Worm (Caenorhabditis elegans) whole organism, L1 larva: Measurements from ENCODE around the gene E02C12.8.

Experiments
- C04F5.9 ChIP-seq: sonication (generic microtip); optimal IDR thresholded peaks from 2 replicates; lab custom pipeline; 2016; ENCODE audit warnings: missing genetic modification characterization, missing compliant biosample characterization
- C16A3.4 ChIP-seq: fragments of 150-350 bp; optimal IDR thresholded peaks from 2 replicates; lab custom pipeline; 2014; ENCODE audit warnings: missing biosample characterization, missing genetic modification characterization
- C34B4.2 ChIP-seq: sonication (generic microtip); optimal IDR thresholded peaks from 2 replicates; lab custom pipeline; 2017; ENCODE audit warnings: mild to moderate bottlenecking, missing genetic modification characterization, missing compliant biosample characterization
- F16B12.6 ChIP-seq: fragments of 150-350 bp; optimal IDR thresholded peaks from 2 replicates; lab custom pipeline; 2014; ENCODE audit warnings: missing biosample characterization, missing genetic modification characterization
- Y116A8C.19 ChIP-seq: sonication (generic microtip); optimal IDR thresholded peaks from 2 replicates; lab custom pipeline; 2016; ENCODE audit warnings: missing compliant biosample characterization, missing genetic modification characterization, borderline replicate concordance
- aha-1 ChIP-seq: fragments of 150-350 bp; optimal IDR thresholded peaks from 2 replicates; lab custom pipeline; 2014; ENCODE audit warnings: missing biosample characterization, missing genetic modification characterization
- blmp-1 ChIP-seq: fragments of 150-350 bp; optimal IDR thresholded peaks from 2 replicates; lab custom pipeline; 2014; ENCODE audit warnings: missing biosample characterization, missing genetic modification characterization
- ceh-63 ChIP-seq: fragments of 200-800 bp; sonication (Bioruptor generic); optimal IDR thresholded peaks from 2 replicates; lab custom pipeline; 2018; ENCODE audit warnings: mild to moderate bottlenecking, missing genetic modification characterization, missing compliant biosample characterization
- dpl-1 ChIP-seq, 3 experiments: fragments of 150-350 bp in 2 of 3; sonication (generic microtip) in 1 of 3; optimal IDR thresholded peaks; 2 replicates each; lab custom pipeline; 2014 to 2017; ENCODE audit warnings: missing biosample characterization in 3 of 3, missing genetic modification characterization in 3 of 3, missing genetic modification reagents in 3 of 3
- dsc-1 ChIP-seq: sonication (generic microtip); optimal IDR thresholded peaks from 2 replicates; lab custom pipeline; 2016; ENCODE audit warnings: mild to moderate bottlenecking, missing genetic modification characterization, missing compliant biosample characterization
- efl-1 ChIP-seq, 4 experiments: fragments of 150-350 bp; optimal IDR thresholded peaks in 3 of 4; peaks in 1 of 4; 1 replicate in 1 of 4; 2 replicates in 3 of 4; lab custom pipeline; 2014; ENCODE audit warnings: missing biosample characterization in 2 of 4, missing genetic modification characterization in 2 of 4, missing genetic modification reagents in 2 of 4
- egl-13 ChIP-seq: sonication (generic microtip); optimal IDR thresholded peaks from 2 replicates; lab custom pipeline; 2016; ENCODE audit warnings: missing genotype, missing genetic modification reagents, missing genetic modification characterization, missing compliant biosample characterization
- elt-3 ChIP-seq, 6 experiments: fragments of 150-350 bp in 1 of 6; sonication (generic microtip); optimal IDR thresholded peaks; 2 replicates each; lab custom pipeline; 2017 to 2018; ENCODE audit warnings: missing biosample characterization in 6 of 6, missing genetic modification characterization in 6 of 6, inconsistent platforms in 1 of 6
- fkh-10 ChIP-seq: sonication (generic microtip); optimal IDR thresholded peaks from 2 replicates; lab custom pipeline; 2017; ENCODE audit warnings: missing biosample characterization, missing genetic modification reagents, missing genetic modification characterization
- fkh-4 ChIP-seq: sonication (generic microtip); optimal IDR thresholded peaks from 2 replicates; lab custom pipeline; 2016; ENCODE audit warnings: missing compliant biosample characterization, missing genetic modification characterization, borderline replicate concordance
- fkh-8 ChIP-seq: sonication (generic microtip); optimal IDR thresholded peaks from 2 replicates; lab custom pipeline; 2016; ENCODE audit warnings: mild to moderate bottlenecking, missing genetic modification characterization, missing compliant biosample characterization
- lin-14 ChIP-seq: fragments of 200-800 bp; sonication (Bioruptor generic); optimal IDR thresholded peaks from 2 replicates; lab custom pipeline; 2018; ENCODE audit warnings: mild to moderate bottlenecking, missing genetic modification characterization, moderate library complexity, missing compliant biosample characterization
- lin-39 ChIP-seq: fragments of 150-350 bp; optimal IDR thresholded peaks from 2 replicates; lab custom pipeline; 2014; ENCODE audit warnings: missing biosample characterization, missing genetic modification reagents, missing genetic modification characterization
- lsy-2 ChIP-seq, 2 experiments: fragments of 150-350 bp; optimal IDR thresholded peaks; 2 replicates each; lab custom pipeline; 2014; ENCODE audit warnings: missing biosample characterization in 2 of 2, missing genetic modification characterization in 2 of 2
- mdl-1 ChIP-seq, 2 experiments: fragments of 150-350 bp; optimal IDR thresholded peaks; 2 replicates each; lab custom pipeline; 2014 to 2017; ENCODE audit warnings: missing biosample characterization in 2 of 2, missing genetic modification characterization in 2 of 2, inconsistent platforms in 1 of 2
- nhr-12 ChIP-seq: sonication (generic microtip); optimal IDR thresholded peaks from 2 replicates; lab custom pipeline; 2017; ENCODE audit warnings: missing biosample characterization, missing genetic modification characterization
- nhr-19 ChIP-seq: fragments of 200-800 bp; sonication (Bioruptor generic); conservative IDR thresholded peaks from 2 replicates; pipeline ENCODE4 v1.3.6; 2022; ENCODE audit warnings: missing genetic modification characterization, missing compliant biosample characterization
- nhr-20 ChIP-seq: sonication (generic microtip); optimal IDR thresholded peaks from 2 replicates; lab custom pipeline; 2016; ENCODE audit warnings: mild to moderate bottlenecking, missing genetic modification characterization, missing compliant biosample characterization
- nhr-237 ChIP-seq: fragments of 150-350 bp; optimal IDR thresholded peaks from 2 replicates; lab custom pipeline; 2014; ENCODE audit warnings: missing biosample characterization, missing genetic modification characterization
- nhr-47 ChIP-seq: sonication (generic microtip); optimal IDR thresholded peaks from 2 replicates; lab custom pipeline; 2016; ENCODE audit warnings: mild to moderate bottlenecking, missing genetic modification characterization, moderate library complexity, missing compliant biosample characterization
- nhr-77 ChIP-seq: fragments of 150-350 bp; optimal IDR thresholded peaks from 2 replicates; lab custom pipeline; 2014; ENCODE audit warnings: missing biosample characterization, missing genetic modification characterization
- nhr-85 ChIP-seq: sonication (generic microtip); peaks from one replicate; lab custom pipeline; 2016; ENCODE audit warnings: missing genetic modification characterization, inconsistent platforms, missing compliant biosample characterization
- nhr-90 ChIP-seq: sonication (generic microtip); optimal IDR thresholded peaks from 2 replicates; lab custom pipeline; 2016; ENCODE audit warnings: mild to moderate bottlenecking, missing genetic modification characterization, missing compliant biosample characterization; ENCODE audit not compliant: poor library complexity
- rnt-1 ChIP-seq: sonication (generic microtip); optimal IDR thresholded peaks from 2 replicates; lab custom pipeline; 2016; ENCODE audit warnings: mild to moderate bottlenecking, missing genetic modification characterization, moderate library complexity, missing compliant biosample characterization
- snpc-4 ChIP-seq: fragments of 150-350 bp; optimal IDR thresholded peaks from 2 replicates; lab custom pipeline; 2014; ENCODE audit warnings: missing biosample characterization, missing genetic modification characterization
- snu-23 ChIP-seq: sonication (generic microtip); optimal IDR thresholded peaks from 2 replicates; lab custom pipeline; 2016; ENCODE audit warnings: missing genetic modification characterization, missing compliant biosample characterization
- swsn-7 ChIP-seq: sonication (generic microtip); optimal IDR thresholded peaks from 2 replicates; lab custom pipeline; 2016; ENCODE audit warnings: missing genetic modification characterization, missing compliant biosample characterization
- ztf-11 ChIP-seq, 2 experiments: sonication (generic microtip); optimal IDR thresholded peaks; 2 replicates each; lab custom pipeline; 2016 to 2017; ENCODE audit warnings: missing genetic modification characterization in 2 of 2, missing biosample characterization in 1 of 2, missing compliant biosample characterization in 1 of 2

Gene E02C12.8

ce11 chrV:9406890-9407289 is 33.5 kb upstream of the E02C12.8 start:
- TF ChIP-seq efl-1 (optimal IDR thresholded peaks at IDR 0.05; lab: Kevin White, UChicago), result peak in 1 of 2 experiments; percentile 22
- TF ChIP-seq efl-1 (GFP tag; optimal IDR thresholded peaks at IDR 0.05 in 1 of 2; lab: Kevin White, UChicago), result peak in 1 of 2 experiments; percentile 26
- TF ChIP-seq fkh-10 (GFP tag; lab: Kevin White, UChicago), result no peak
- peak; percentile 21 for TF ChIP-seq nhr-90 (tag; lab: Kevin White, UChicago)
- TF ChIP-seq Y116A8C.19 (tag; lab: Kevin White, UChicago), result no peak
- peak; percentile 13 for TF ChIP-seq nhr-47 (tag; lab: Kevin White, UChicago)
- no peak for TF ChIP-seq egl-13 (tag; lab: Kevin White, UChicago)
- peak in 2 of 3 experiments; percentile 5 to 14 for TF ChIP-seq dpl-1 (GFP tag; optimal IDR thresholded peaks at IDR 0.05; lab: Kevin White, UChicago)
- TF ChIP-seq nhr-20 (tag; lab: Kevin White, UChicago), result peak; percentile 31
- TF ChIP-seq lin-14 (GFP tag; lab: Kevin White, UChicago), result peak; percentile 30
- TF ChIP-seq C16A3.4 (tag; lab: Kevin White, UChicago), result peak; percentile 17
- TF ChIP-seq lsy-2 (tag; optimal IDR thresholded peaks at IDR 0.05; lab: Kevin White, UChicago), result peak in 1 of 2 experiments; percentile 17
- TF ChIP-seq nhr-77 (tag; lab: Kevin White, UChicago), result peak; percentile 48
- TF ChIP-seq nhr-237, result no peak
- peak; percentile 12 for TF ChIP-seq swsn-7
- peak; percentile 55 for TF ChIP-seq snu-23 (GFP tag; lab: Kevin White, UChicago)
- peak; percentile 35 for TF ChIP-seq rnt-1 (tag; lab: Kevin White, UChicago)

- TF ChIP-seq mdl-1 (tag; optimal IDR thresholded peaks at IDR 0.05; lab: Kevin White, UChicago) (no peak), C34B4.2 (tag; lab: Kevin White, UChicago) (no peak), C04F5.9 (tag; lab: Kevin White, UChicago) (no peak), ceh-63 (GFP tag; lab: Kevin White, UChicago) (no peak), blmp-1 (tag; lab: Kevin White, UChicago) (peak; percentile 91), snpc-4 (tag; lab: Kevin White, UChicago) (no peak), nhr-20 (tag; lab: Kevin White, UChicago) (no peak), rnt-1 (tag; lab: Kevin White, UChicago) (no peak), dpl-1 (GFP tag; optimal IDR thresholded peaks at IDR 0.05; lab: Kevin White, UChicago) (peak in 1 of 3 experiments; percentile 1), aha-1 (tag; lab: Kevin White, UChicago) (no peak), lsy-2 (tag; optimal IDR thresholded peaks at IDR 0.05; lab: Kevin White, UChicago) (peak in 1 of 2 experiments; percentile 3), elt-3 (tag; optimal IDR thresholded peaks at IDR 0.05; lab: Kevin White, UChicago) (no peak), ztf-11 (tag; optimal IDR thresholded peaks at IDR 0.05; lab: Kevin White, UChicago) (no peak), nhr-19 (GFP tag; lab: Robert Waterston, UW) (no peak), F16B12.6 (tag; lab: Kevin White, UChicago) (no peak), lin-39 (no peak), nhr-12 (no peak)
These were observed 26.5 kb upstream of the E02C12.8 start, which contains the start of gene trpp-4 for ce11 chrV:9399886-9400373. TSS of gene trpp-4 (plus strand) at chrV:9400327.

ce11 chrV:9394938-9395639 is 21.7 kb upstream of the E02C12.8 start:
- no peak for TF ChIP-seq fkh-4
- TF ChIP-seq blmp-1 (tag; lab: Kevin White, UChicago), result peak; percentile 62
- TF ChIP-seq lin-14 (GFP tag; lab: Kevin White, UChicago), result peak; percentile 43
- TF ChIP-seq dsc-1 (tag; lab: Kevin White, UChicago), result peak; percentile 55
- TF ChIP-seq ceh-63 (GFP tag; lab: Kevin White, UChicago), result no peak
- peak; percentile 28 for TF ChIP-seq fkh-8 (tag; lab: Kevin White, UChicago)
- TF ChIP-seq nhr-20 (tag; lab: Kevin White, UChicago), result no peak
- peak; percentile 58 for TF ChIP-seq nhr-85 (tag; lab: Kevin White, UChicago)
